Fruit fly (Drosophila melanogaster) whole organism: ENCODE results near the gene ash1.
A peak's percentile ranks its signal among the peaks of the same experiment; 100 is the strongest.

Experiments used
- CG8478 ChIP-seq: fragments of >200 bp; optimal IDR thresholded peaks from 2 replicates; lab custom pipeline; 2018; ENCODE audit warnings: inconsistent platforms
- Dll ChIP-seq: fragments of >200 bp; optimal IDR thresholded peaks from 2 replicates; lab custom pipeline; 2017
- EcR ChIP-seq, 2 experiments: fragments of >200 bp; optimal IDR thresholded peaks; 2 replicates each; lab custom pipeline; 2017; ENCODE audit warnings: missing biosample characterization in 2 of 2, missing genetic modification characterization in 2 of 2, missing genetic modification reagents in 2 of 2
- pan ChIP-seq: fragments of >200 bp; optimal IDR thresholded peaks from 2 replicates; lab custom pipeline; 2017
- psq ChIP-seq: fragments of >200 bp; optimal IDR thresholded peaks from 2 replicates; lab custom pipeline; 2017
- usp ChIP-seq: fragments of >200 bp; optimal IDR thresholded peaks from 2 replicates; lab custom pipeline; 2017; ENCODE audit warnings: missing biosample characterization, missing genetic modification characterization, mixed read lengths

Gene ash1

dm6 chr3L:19556738-19557137, 41.8 kb downstream of the ash1 start:
- TF ChIP-seq CG8478 (lab: Kevin White, UChicago) (no peak), Dll (lab: Kevin White, UChicago) (peak; percentile 45), EcR (GFP tag; optimal IDR thresholded peaks at IDR 0.05; lab: Kevin White, UChicago) (no peak)

dm6 chr3L:19555906-19556457, 42.6 kb downstream of the ash1 start:
- TF ChIP-seq EcR (GFP tag; optimal IDR thresholded peaks at IDR 0.05; lab: Kevin White, UChicago), result peak; percentile 16 to 50
- TF ChIP-seq CG8478 (lab: Kevin White, UChicago), result no peak

- TF ChIP-seq usp (GFP tag; lab: Kevin White, UChicago), result no peak
- no peak for TF ChIP-seq pan (lab: Kevin White, UChicago)
- no peak for TF ChIP-seq psq (lab: Kevin White, UChicago)
- no peak for TF ChIP-seq CG8478 (lab: Kevin White, UChicago)
- TF ChIP-seq EcR (GFP tag; optimal IDR thresholded peaks at IDR 0.05; lab: Kevin White, UChicago), result no peak
- no peak for TF ChIP-seq Dll (lab: Kevin White, UChicago)
These were observed 46.3 kb downstream of the ash1 start, which contains the start of the genes Ltn1 and CG9300 for dm6 chr3L:19552136-19552773. Gene Ltn1 (minus strand): TSS chr3L:19552290. Gene CG9300 (plus strand): TSS chr3L:19552420.

- TF ChIP-seq Dll (lab: Kevin White, UChicago) (no peak), usp (GFP tag; lab: Kevin White, UChicago) (no peak), pan (lab: Kevin White, UChicago) (no peak), EcR (GFP tag; optimal IDR thresholded peaks at IDR 0.05; lab: Kevin White, UChicago) (no peak), psq (lab: Kevin White, UChicago) (no peak), CG8478 (lab: Kevin White, UChicago) (no peak)
These were observed 53.7 kb downstream of the ash1 start, which contains the start of the genes CG46435 and Rcd7 for dm6 chr3L:19544810-19545209. Gene CG46435 (plus strand): TSS chr3L:19545110. Gene Rcd7 (plus strand): TSS chr3L:19545110.

dm6 chr3L:19544105-19544504, 54.5 kb downstream of the ash1 start, which contains the start of the genes CG46434 and Dred:
Gene CG46434 (minus strand): TSS chr3L:19544205.
Gene Dred (minus strand): TSS chr3L:19544205.
- no peak for TF ChIP-seq EcR (GFP tag; optimal IDR thresholded peaks at IDR 0.05; lab: Kevin White, UChicago)
- no peak for TF ChIP-seq usp (GFP tag; lab: Kevin White, UChicago)
- TF ChIP-seq CG8478 (lab: Kevin White, UChicago), result no peak
- no peak for TF ChIP-seq Dll (lab: Kevin White, UChicago)
- no peak for TF ChIP-seq psq (lab: Kevin White, UChicago)
- TF ChIP-seq pan (lab: Kevin White, UChicago), result no peak
